Fruit fly (Drosophila melanogaster) whole organism, embryonic: ENCODE measurements around the gene CG14054.

Source experiments
- BEAF-32 ChIP-seq: fragments of 200-800 bp; sonication (Bioruptor generic); optimal IDR thresholded peaks from 3 replicates; lab custom pipeline; 2017; ENCODE audit warnings: missing biosample characterization, missing genetic modification characterization, mild to moderate bottlenecking, moderate library complexity, missing genetic modification reagents
- CG11456 ChIP-seq: fragments of 200-800 bp; sonication (Bioruptor generic); IDR thresholded peaks from 3 replicates; pipeline ENCODE4 v1.3.6; 2022; ENCODE audit warnings: missing biosample characterization, missing genetic modification characterization
- CG11696 ChIP-seq: fragments of 200-800 bp; sonication (Bioruptor generic); IDR thresholded peaks from 2 replicates; pipeline ENCODE4 v1.3.6; 2022; ENCODE audit warnings: missing biosample characterization, missing genetic modification characterization
- CG12071 ChIP-seq: fragments of 200-800 bp; sonication (Bioruptor generic); optimal IDR thresholded peaks from 3 replicates; lab custom pipeline; 2018; ENCODE audit warnings: missing biosample characterization, mild to moderate bottlenecking, missing genetic modification characterization
- CG12104 ChIP-seq: fragments of 200-800 bp; sonication (Bioruptor generic); optimal IDR thresholded peaks from 3 replicates; lab custom pipeline; 2016; ENCODE audit warnings: missing biosample characterization, missing genetic modification characterization
- CG12236 ChIP-seq: fragments of 200-800 bp; sonication (Bioruptor generic); optimal IDR thresholded peaks from 2 replicates; lab custom pipeline; 2016; ENCODE audit warnings: missing biosample characterization, missing genetic modification characterization
- CG13287 ChIP-seq: fragments of 200-800 bp; sonication (Bioruptor generic); IDR thresholded peaks from 2 replicates; pipeline ENCODE4 v1.3.6; 2022; ENCODE audit warnings: missing biosample characterization, missing genetic modification characterization; ENCODE audit not compliant: partially characterized antibody
- CG13624 ChIP-seq: fragments of 200-800 bp; sonication (Bioruptor generic); optimal IDR thresholded peaks from 2 replicates; lab custom pipeline; 2016; ENCODE audit warnings: missing biosample characterization, missing genetic modification characterization
- CG14050 ChIP-seq: fragments of 200-800 bp; sonication (Bioruptor generic); IDR thresholded peaks from 3 replicates; pipeline ENCODE4 v1.3.6; 2022; ENCODE audit warnings: missing biosample characterization, missing genetic modification characterization
- CG15514 ChIP-seq: fragments of 200-800 bp; sonication (Bioruptor generic); optimal IDR thresholded peaks from 3 replicates; lab custom pipeline; 2017; ENCODE audit warnings: missing biosample characterization, missing genetic modification characterization, mild to moderate bottlenecking, moderate library complexity, missing genetic modification reagents
- CG16779 ChIP-seq: fragments of 200-800 bp; sonication (Bioruptor generic); IDR thresholded peaks from 2 replicates; pipeline ENCODE4 v1.3.6; 2022; ENCODE audit warnings: missing biosample characterization, missing genetic modification characterization
- CG16863 ChIP-seq: fragments of 200-800 bp; sonication (Bioruptor generic); optimal IDR thresholded peaks from 3 replicates; lab custom pipeline; 2016; ENCODE audit warnings: missing biosample characterization, missing genetic modification characterization
- CG17385 ChIP-seq: fragments of 200-800 bp; sonication (Bioruptor generic); optimal IDR thresholded peaks from 3 replicates; lab custom pipeline; 2018; ENCODE audit warnings: missing biosample characterization, mild to moderate bottlenecking, missing genetic modification characterization
- CG17829 ChIP-seq: fragments of 200-800 bp; optimal IDR thresholded peaks from 2 replicates; lab custom pipeline; 2019; ENCODE audit warnings: missing biosample characterization, mild to moderate bottlenecking, missing genetic modification characterization, moderate library complexity
- CG2678 ChIP-seq: fragments of 200-800 bp; sonication (Bioruptor generic); optimal IDR thresholded peaks from 3 replicates; lab custom pipeline; 2019; ENCODE audit warnings: missing biosample characterization, mild to moderate bottlenecking, missing genetic modification characterization, moderate library complexity
- CG32772 ChIP-seq: fragments of 200-800 bp; sonication (Bioruptor generic); IDR thresholded peaks from 2 replicates; pipeline ENCODE4 v1.3.6; 2022; ENCODE audit warnings: missing biosample characterization, missing genetic modification characterization
- CG3995 ChIP-seq: fragments of 200-800 bp; sonication (Bioruptor generic); optimal IDR thresholded peaks from 3 replicates; lab custom pipeline; 2016; ENCODE audit warnings: missing biosample characterization, missing genetic modification characterization
- CG4360 ChIP-seq: fragments of 200-800 bp; sonication (Bioruptor generic); IDR thresholded peaks from 2 replicates; pipeline ENCODE4 v1.3.6; 2022; ENCODE audit warnings: missing biosample characterization, missing genetic modification characterization
- CG4424 ChIP-seq: fragments of 200-800 bp; sonication (Bioruptor generic); optimal IDR thresholded peaks from 3 replicates; lab custom pipeline; 2016; ENCODE audit warnings: missing biosample characterization, missing genetic modification characterization
- CG4617 ChIP-seq: fragments of 200-800 bp; sonication (Bioruptor generic); optimal IDR thresholded peaks from 3 replicates; lab custom pipeline; 2016; ENCODE audit warnings: missing biosample characterization, missing genetic modification characterization, borderline replicate concordance
- CG7357 ChIP-seq: fragments of 200-800 bp; sonication (Bioruptor generic); IDR thresholded peaks from 3 replicates; pipeline ENCODE4 v1.3.6; 2022; ENCODE audit warnings: missing biosample characterization, missing genetic modification characterization
- CG7963 ChIP-seq: fragments of 200-800 bp; sonication (Bioruptor generic); IDR thresholded peaks from 3 replicates; pipeline ENCODE4 v1.3.6; 2022; ENCODE audit warnings: missing biosample characterization, missing genetic modification characterization; ENCODE audit not compliant: partially characterized antibody
- CG8478 ChIP-seq: fragments of >200 bp; optimal IDR thresholded peaks from 2 replicates; lab custom pipeline; 2018
- CG9797 ChIP-seq: fragments of 200-800 bp; sonication (Bioruptor generic); optimal IDR thresholded peaks from 3 replicates; lab custom pipeline; 2018; ENCODE audit warnings: missing biosample characterization, mild to moderate bottlenecking, missing genetic modification characterization
- CG9817 ChIP-seq: fragments of 200-800 bp; sonication (Bioruptor generic); optimal IDR thresholded peaks from 2 replicates; lab custom pipeline; 2018; ENCODE audit warnings: missing biosample characterization, mild to moderate bottlenecking, missing genetic modification characterization, moderate library complexity
- Dip3 ChIP-seq: fragments of 200-800 bp; sonication (Bioruptor generic); optimal IDR thresholded peaks from 3 replicates; lab custom pipeline; 2016; ENCODE audit warnings: missing biosample characterization, missing genetic modification characterization
- Elba2 ChIP-seq: fragments of 200-800 bp; sonication (Bioruptor generic); optimal IDR thresholded peaks from 3 replicates; lab custom pipeline; 2016; ENCODE audit warnings: missing biosample characterization, missing genetic modification characterization
- Fer3 ChIP-seq: fragments of 200-800 bp; sonication (Bioruptor generic); optimal IDR thresholded peaks from 2 replicates; lab custom pipeline; 2018; ENCODE audit warnings: missing biosample characterization, mild to moderate bottlenecking, missing genetic modification characterization, moderate library complexity
- MBD-R2 ChIP-seq: fragments of 200-800 bp; sonication (Bioruptor generic); IDR thresholded peaks from 2 replicates; pipeline ENCODE4 v1.3.6; 2022; ENCODE audit warnings: missing biosample characterization, missing genetic modification characterization
- Nf-YB ChIP-seq: fragments of 200-800 bp; sonication (Bioruptor generic); optimal IDR thresholded peaks from 3 replicates; lab custom pipeline; 2019; ENCODE audit warnings: missing biosample characterization, mild to moderate bottlenecking, missing genetic modification characterization, moderate library complexity
- Sin3A ChIP-seq: fragments of >200 bp; optimal IDR thresholded peaks from 2 replicates; lab custom pipeline; 2018
- Ssrp ChIP-seq: fragments of 200-800 bp; sonication (Bioruptor generic); optimal IDR thresholded peaks from 2 replicates; lab custom pipeline; 2018; ENCODE audit warnings: missing biosample characterization, mild to moderate bottlenecking, missing genetic modification characterization, moderate library complexity
- Taf1 ChIP-seq: fragments of 200-800 bp; sonication (Bioruptor generic); IDR thresholded peaks from 2 replicates; pipeline ENCODE4 v1.3.6; 2022; ENCODE audit warnings: missing biosample characterization, missing genetic modification characterization
- Usf ChIP-seq: fragments of 200-800 bp; sonication (Bioruptor generic); optimal IDR thresholded peaks from 2 replicates; lab custom pipeline; 2017; ENCODE audit warnings: missing genotype, missing biosample characterization, missing genetic modification characterization
- eve ChIP-seq, 2 experiments: fragments of >200 bp; optimal IDR thresholded peaks; 2 replicates each; lab custom pipeline; 2017; ENCODE audit warnings: missing biosample characterization in 2 of 2, missing genetic modification characterization in 2 of 2
- ftz-f1 ChIP-seq: fragments of 200-800 bp; sonication (Bioruptor generic); optimal IDR thresholded peaks from 2 replicates; lab custom pipeline; 2016; ENCODE audit warnings: missing biosample characterization, missing genetic modification characterization
- gcm2 ChIP-seq: fragments of 200-800 bp; sonication (Bioruptor generic); optimal IDR thresholded peaks from 2 replicates; lab custom pipeline; 2016; ENCODE audit warnings: missing biosample characterization, missing genetic modification characterization
- grau ChIP-seq: fragments of 200-800 bp; optimal IDR thresholded peaks from 3 replicates; lab custom pipeline; 2019; ENCODE audit warnings: missing biosample characterization, mild to moderate bottlenecking, missing genetic modification characterization, moderate library complexity
- gsb-n ChIP-seq: fragments of 200-800 bp; sonication (Bioruptor generic); optimal IDR thresholded peaks from 3 replicates; lab custom pipeline; 2018; ENCODE audit warnings: missing biosample characterization, mild to moderate bottlenecking, missing genetic modification characterization
- hbn ChIP-seq: fragments of 200-800 bp; sonication (Bioruptor generic); IDR thresholded peaks from 2 replicates; pipeline ENCODE4 v1.3.6; 2022; ENCODE audit warnings: missing biosample characterization, missing genetic modification characterization; ENCODE audit not compliant: partially characterized antibody
- jigr1 ChIP-seq: fragments of 200-800 bp; sonication (Bioruptor generic); IDR thresholded peaks from 3 replicates; pipeline ENCODE4 v1.3.6; 2022; ENCODE audit warnings: missing biosample characterization, missing genetic modification characterization
- lmd ChIP-seq: fragments of 200-800 bp; sonication (Bioruptor generic); IDR thresholded peaks from 2 replicates; pipeline ENCODE4 v1.3.6; 2022; ENCODE audit warnings: missing biosample characterization, missing genetic modification characterization
- luna ChIP-seq: fragments of 200-800 bp; sonication (Bioruptor generic); optimal IDR thresholded peaks from 2 replicates; lab custom pipeline; 2016; ENCODE audit warnings: missing biosample characterization, missing genetic modification characterization
- nerfin-2 ChIP-seq: fragments of 200-800 bp; sonication (Bioruptor generic); IDR thresholded peaks from 2 replicates; pipeline ENCODE4 v1.3.6; 2022; ENCODE audit warnings: missing biosample characterization, missing genetic modification characterization; ENCODE audit not compliant: partially characterized antibody
- pum ChIP-seq: fragments of 200-800 bp; sonication (Bioruptor generic); optimal IDR thresholded peaks from 2 replicates; lab custom pipeline; 2016; ENCODE audit warnings: missing biosample characterization, missing genetic modification characterization
- pzg ChIP-seq: fragments of 200-800 bp; sonication (Bioruptor generic); optimal IDR thresholded peaks from 3 replicates; lab custom pipeline; 2018; ENCODE audit warnings: missing biosample characterization, mild to moderate bottlenecking, missing genetic modification characterization, moderate library complexity
- sens ChIP-seq: fragments of 200-800 bp; sonication (Bioruptor generic); peaks from one replicate; lab custom pipeline; 2016; ENCODE audit warnings: missing biosample characterization, missing genetic modification characterization
- sug ChIP-seq: fragments of 200-800 bp; optimal IDR thresholded peaks from 2 replicates; lab custom pipeline; 2019; ENCODE audit warnings: missing biosample characterization, mild to moderate bottlenecking, missing genetic modification characterization, moderate library complexity
- tll ChIP-seq, 2 experiments: fragments of 200-800 bp in 1 of 2; fragments of >200 bp in 1 of 2; sonication (Bioruptor generic) in 1 of 2; optimal IDR thresholded peaks; 2 replicates each; lab custom pipeline; 2017 to 2019; ENCODE audit warnings: missing biosample characterization in 2 of 2, missing genetic modification characterization in 2 of 2, mild to moderate bottlenecking in 1 of 2, moderate library complexity in 1 of 2
- tna ChIP-seq: fragments of 200-800 bp; sonication (Bioruptor generic); IDR thresholded peaks from 2 replicates; pipeline ENCODE4 v1.3.6; 2022; ENCODE audit warnings: missing biosample characterization, missing genetic modification characterization; ENCODE audit not compliant: partially characterized antibody
- toy ChIP-seq: fragments of 200-800 bp; sonication (Bioruptor generic); IDR thresholded peaks from 2 replicates; pipeline ENCODE4 v1.3.6; 2022; ENCODE audit warnings: missing biosample characterization, missing genetic modification characterization
- wdn ChIP-seq: fragments of 200-800 bp; sonication (Bioruptor generic); IDR thresholded peaks from 2 replicates; pipeline ENCODE4 v1.3.6; 2022; ENCODE audit warnings: missing biosample characterization, missing genetic modification characterization

CG14054 gene

DNA sequence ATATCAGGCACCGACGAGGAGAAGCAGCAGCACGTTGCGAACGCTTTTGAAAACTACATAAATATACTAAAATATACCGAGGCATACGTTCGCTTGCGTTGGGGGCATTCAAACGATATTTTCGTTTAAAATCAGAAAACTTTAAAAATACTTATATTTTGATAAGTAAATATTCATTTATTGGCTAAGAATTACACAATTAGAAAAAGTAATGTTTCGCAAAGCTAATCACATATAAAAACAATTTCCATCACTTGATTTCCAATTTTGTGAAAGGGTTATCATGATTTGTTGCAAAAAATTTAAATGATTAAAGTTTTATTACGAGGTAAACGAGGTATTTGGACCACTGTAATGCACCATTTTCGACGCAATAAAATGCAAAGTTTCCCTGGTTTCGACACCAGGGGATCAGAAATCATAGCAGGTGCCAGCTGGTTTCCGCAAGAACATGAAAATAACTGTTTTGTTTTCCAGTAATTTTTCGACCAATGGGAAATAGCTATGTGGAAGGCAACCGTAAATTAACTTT lies 9.8 kb upstream of the CG14054 start, which contains the start of gene CG4045 (continued):
- TF ChIP-seq Nf-YB (GFP tag; lab: Kevin White, UChicago) (no peak), BEAF-32 (GFP tag; lab: Kevin White, UChicago) (peak; percentile 45), CG32772 (GFP tag; lab: Robert Waterston, UW) (no peak), CG11456 (no peak), CG7357 (GFP tag; lab: Robert Waterston, UW) (no peak), gcm2 (GFP tag; lab: Kevin White, UChicago) (no peak), jigr1 (no peak), Elba2 (no peak), toy (GFP tag; lab: Robert Waterston, UW) (no peak), Ssrp (tag; lab: Kevin White, UChicago) (peak; percentile 21), gsb-n (no peak), Dip3 (no peak), CG3995 (GFP tag; lab: Kevin White, UChicago) (no peak), Taf1 (no peak), CG16779 (no peak), Usf (GFP tag; lab: Kevin White, UChicago) (no peak), CG9797 (no peak), CG14050 (GFP tag; lab: Robert Waterston, UW) (no peak), hbn (peak; percentile 47; the same call in 1 of the 2 replicates), lmd (GFP tag; lab: Robert Waterston, UW) (no peak), CG13624 (no peak), CG13287 (GFP tag; lab: Robert Waterston, UW) (peak; percentile 23), CG12071 (GFP tag; lab: Kevin White, UChicago) (no peak), nerfin-2 (GFP tag; lab: Robert Waterston, UW) (no peak), wdn (GFP tag; lab: Robert Waterston, UW) (no peak), sug (peak; percentile 6), CG15514 (GFP tag; lab: Kevin White, UChicago) (peak; percentile 19), Fer3 (tag; lab: Kevin White, UChicago) (no peak), grau (tag; lab: Kevin White, UChicago) (peak; percentile 28), pum (GFP tag; lab: Kevin White, UChicago) (no peak), pzg (GFP tag; lab: Kevin White, UChicago) (peak; percentile 20), CG7963 (no peak), tll (GFP tag; optimal IDR thresholded peaks at IDR 0.05; lab: Kevin White, UChicago) (no peak), CG17829 (tag; lab: Kevin White, UChicago) (no peak), CG12236 (GFP tag; lab: Kevin White, UChicago) (no peak), CG4360 (no peak), tna (GFP tag; lab: Robert Waterston, UW) (no peak), luna (GFP tag; lab: Kevin White, UChicago) (no peak), CG4617 (GFP tag; lab: Kevin White, UChicago) (no peak), MBD-R2 (GFP tag; lab: Robert Waterston, UW) (peak; percentile 64; the same call in 1 of the 2 replicates), sens (GFP tag; lab: Kevin White, UChicago) (peak; percentile 73), CG11696 (GFP tag; lab: Robert Waterston, UW) (no peak), eve (GFP tag; optimal IDR thresholded peaks at IDR 0.05; lab: Kevin White, UChicago) (no peak), CG9817 (tag; lab: Kevin White, UChicago) (no peak), CG12104 (GFP tag; lab: Kevin White, UChicago) (no peak), CG8478 (no peak), CG16863 (GFP tag; lab: Kevin White, UChicago) (no peak), ftz-f1 (no peak), CG4424 (GFP tag; lab: Kevin White, UChicago) (peak; percentile 18), CG17385 (GFP tag; lab: Kevin White, UChicago) (no peak), CG2678 (tag; lab: Kevin White, UChicago) (peak; percentile 39), Sin3A (lab: Kevin White, UChicago) (no peak)
